Worm (Caenorhabditis elegans): ENCODE results near the gene swsn-7.

DNA sequence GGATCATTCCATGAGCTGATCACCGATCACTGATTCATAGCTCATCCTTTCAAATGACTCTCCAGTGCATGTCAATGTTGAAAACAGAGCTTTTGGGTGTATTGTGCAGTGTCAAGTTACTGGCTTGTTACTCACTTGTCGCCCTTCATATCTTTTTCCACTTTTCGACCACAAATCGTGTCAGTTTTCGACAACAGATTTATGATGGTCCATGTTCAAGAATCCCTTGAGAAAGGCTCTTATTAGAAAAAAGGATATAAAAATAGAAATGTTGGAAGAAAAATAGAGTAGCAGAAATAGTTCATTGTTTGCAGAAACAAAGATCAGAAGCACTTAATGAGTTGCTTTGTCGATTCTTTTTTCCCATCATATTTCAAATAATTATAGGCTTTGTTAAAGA is 44.1 kb downstream of the swsn-7 start:
- TF ChIP-seq mes-4 (tag; optimal IDR thresholded peaks at IDR 0.05): no peak
- TF ChIP-seq sea-2 (GFP tag; IDR thresholded peaks at IDR 0.05): no peak
- no peak for TF ChIP-seq akir-1 (GFP tag; optimal IDR thresholded peaks at IDR 0.05)
- TF ChIP-seq nfya-2 (GFP tag; IDR thresholded peaks at IDR 0.05): no peak
- no peak for TF ChIP-seq unc-62 (GFP tag; optimal IDR thresholded peaks at IDR 0.05)
- no peak for TF ChIP-seq snpc-4 (GFP tag; optimal IDR thresholded peaks at IDR 0.05)
- TF ChIP-seq snpc-4 (tag; optimal IDR thresholded peaks at IDR 0.05): no peak
- no peak for TF ChIP-seq tbx-9 (tag; optimal IDR thresholded peaks at IDR 0.05; ENCODE audit: borderline replicate concordance)
- TF ChIP-seq madf-6 (GFP tag; IDR thresholded peaks at IDR 0.05): no peak
- no peak for TF ChIP-seq unc-130 (GFP tag; optimal IDR thresholded peaks at IDR 0.05)
- TF ChIP-seq F49E8.2 (tag; optimal IDR thresholded peaks at IDR 0.05; ENCODE audit: insufficient read depth): no peak
- TF ChIP-seq ztf-6 (GFP tag; IDR thresholded peaks at IDR 0.05): no peak
- no peak for TF ChIP-seq egrh-3 (GFP tag; IDR thresholded peaks at IDR 0.05)
- TF ChIP-seq hrde-1 (tag; optimal IDR thresholded peaks at IDR 0.05; ENCODE audit: borderline replicate concordance): no peak
- TF ChIP-seq F10E7.11 (tag; optimal IDR thresholded peaks at IDR 0.05): no peak
